Fruit fly (Drosophila melanogaster): ENCODE data around the gene PolI.

dm6 chr3R:8261634-8262033 lies 28.3 kb downstream of the PolI start:
- no peak for TF ChIP-seq PHDP (tag; optimal IDR thresholded peaks at IDR 0.05)
- no peak for TF ChIP-seq CG14667 (GFP tag; IDR thresholded peaks at IDR 0.05)
- no peak for TF ChIP-seq fd3F (GFP tag; optimal IDR thresholded peaks at IDR 0.05)
- TF ChIP-seq CG9609 (GFP tag; optimal IDR thresholded peaks at IDR 0.05) = no peak
- TF ChIP-seq klu (GFP tag; IDR thresholded peaks at IDR 0.05) = no peak
- TF ChIP-seq MESR4 (GFP tag; optimal IDR thresholded peaks at IDR 0.05) = no peak
- TF ChIP-seq CG8359 (GFP tag; optimal IDR thresholded peaks at IDR 0.05; ENCODE audit: borderline replicate concordance) = no peak
- no peak for TF ChIP-seq CG3838 (GFP tag; optimal IDR thresholded peaks at IDR 0.05)
- TF ChIP-seq CG12104 (GFP tag; optimal IDR thresholded peaks at IDR 0.05) = no peak
- TF ChIP-seq pzg (GFP tag; optimal IDR thresholded peaks at IDR 0.05) = no peak
- TF ChIP-seq CG12391 (tag; optimal IDR thresholded peaks at IDR 0.05) = no peak
- no peak for TF ChIP-seq CG14860 (GFP tag; IDR thresholded peaks at IDR 0.05; ENCODE audit: partially characterized antibody)
- TF ChIP-seq bowl (GFP tag; IDR thresholded peaks at IDR 0.05) = no peak
